Worm (Caenorhabditis elegans) whole organism, young adult: ENCODE measurements around the gene H42K12.3.

Source experiments
- B0261.1 ChIP-seq: sonication (generic microtip); optimal IDR thresholded peaks from 2 replicates; lab custom pipeline; 2016; ENCODE audit warnings: mild to moderate bottlenecking, missing genetic modification characterization, moderate library complexity, missing compliant biosample characterization
- B0336.3 ChIP-seq: fragments of 200-800 bp; sonication (Bioruptor generic); IDR thresholded peaks from 2 replicates; pipeline ENCODE4 v1.3.6; 2022; ENCODE audit warnings: missing genetic modification characterization, missing compliant biosample characterization
- D2030.7 ChIP-seq: fragments of 200-800 bp; sonication (Bioruptor generic); IDR thresholded peaks from 2 replicates; pipeline ENCODE4 v1.3.6; 2022; ENCODE audit warnings: missing genetic modification reagents, missing genetic modification characterization, missing compliant biosample characterization
- F22D6.2 ChIP-seq: sonication (generic microtip); optimal IDR thresholded peaks from 2 replicates; lab custom pipeline; 2016; ENCODE audit warnings: mild to moderate bottlenecking, missing genetic modification characterization, missing compliant biosample characterization
- F33H1.4 ChIP-seq: fragments of 200-800 bp; sonication (Bioruptor generic); IDR thresholded peaks from 2 replicates; pipeline ENCODE4 v1.3.6; 2022; ENCODE audit warnings: missing genetic modification reagents, missing genetic modification characterization, missing compliant biosample characterization
- F52B5.7 ChIP-seq: sonication (generic microtip); optimal IDR thresholded peaks from 2 replicates; lab custom pipeline; 2016; ENCODE audit warnings: mild to moderate bottlenecking, missing genetic modification characterization, missing compliant biosample characterization
- F57A8.1 ChIP-seq: fragments of 200-800 bp; sonication (Bioruptor generic); optimal IDR thresholded peaks from 2 replicates; lab custom pipeline; 2018; ENCODE audit warnings: mild to moderate bottlenecking, missing genetic modification characterization, moderate library complexity, missing compliant biosample characterization
- Y53F4B.3 ChIP-seq: fragments of 200-800 bp; sonication (Bioruptor generic); IDR thresholded peaks from 2 replicates; pipeline ENCODE4 v1.3.6; 2022; ENCODE audit warnings: missing genetic modification reagents, missing genetic modification characterization, missing compliant biosample characterization
- Y53G8AR.9 ChIP-seq: fragments of 200-800 bp; sonication (Bioruptor generic); conservative IDR thresholded peaks from 2 replicates; pipeline ENCODE4 v1.3.6; 2022; ENCODE audit warnings: missing genetic modification reagents, missing genetic modification characterization, missing compliant biosample characterization
- Y79H2A.3 ChIP-seq: fragments of 200-800 bp; sonication (Bioruptor generic); conservative IDR thresholded peaks from 2 replicates; pipeline ENCODE4 v1.3.6; 2022; ENCODE audit warnings: missing genetic modification reagents, missing genetic modification characterization, missing compliant biosample characterization
- ZK185.1 ChIP-seq: sonication (generic microtip); optimal IDR thresholded peaks from 2 replicates; lab custom pipeline; 2016; ENCODE audit warnings: mild to moderate bottlenecking, missing genetic modification characterization, missing compliant biosample characterization; ENCODE audit not compliant: poor library complexity, severe bottlenecking
- ama-1 ChIP-seq, 3 experiments: fragments of 150-350 bp in 1 of 3; sonication (generic microtip) in 2 of 3; optimal IDR thresholded peaks; 2 replicates each; lab custom pipeline; 2014 to 2018; ENCODE audit warnings: missing biosample characterization in 2 of 3, missing genetic modification characterization in 2 of 3, missing genetic modification reagents in 2 of 3
- aptf-2 ChIP-seq: fragments of 200-800 bp; sonication (Bioruptor generic); conservative IDR thresholded peaks from 2 replicates; pipeline ENCODE4 v1.3.6; 2022; ENCODE audit warnings: missing genetic modification reagents, missing genetic modification characterization, missing compliant biosample characterization
- athp-1 ChIP-seq: sonication (generic microtip); optimal IDR thresholded peaks from 2 replicates; lab custom pipeline; 2017; ENCODE audit warnings: mild to moderate bottlenecking, missing genetic modification characterization, missing compliant biosample characterization
- bed-2 ChIP-seq: fragments of 200-800 bp; sonication (Bioruptor generic); IDR thresholded peaks from 2 replicates; pipeline ENCODE4 v1.3.6; 2022; ENCODE audit warnings: missing genetic modification reagents, missing genetic modification characterization, missing compliant biosample characterization
- ceh-40 ChIP-seq: fragments of 200-800 bp; sonication (Bioruptor generic); IDR thresholded peaks from 2 replicates; pipeline ENCODE4 v1.3.6; 2022; ENCODE audit warnings: missing genetic modification characterization, missing compliant biosample characterization
- ceh-58 ChIP-seq: fragments of 200-800 bp; sonication (Bioruptor generic); IDR thresholded peaks from 2 replicates; pipeline ENCODE4 v1.3.6; 2022; ENCODE audit warnings: missing genetic modification characterization, missing compliant biosample characterization
- die-1 ChIP-seq: sonication (generic microtip); optimal IDR thresholded peaks from 2 replicates; lab custom pipeline; 2016; ENCODE audit warnings: missing genotype, mild to moderate bottlenecking, missing genetic modification characterization, missing compliant biosample characterization
- dox-1 ChIP-seq: fragments of 200-800 bp; sonication (Bioruptor generic); IDR thresholded peaks from 2 replicates; pipeline ENCODE4 v1.3.6; 2022; ENCODE audit warnings: missing genetic modification reagents, missing genetic modification characterization, missing compliant biosample characterization
- dpl-1 ChIP-seq: fragments of 150-350 bp; optimal IDR thresholded peaks from 2 replicates; lab custom pipeline; 2014; ENCODE audit warnings: missing biosample characterization, missing genetic modification reagents, missing genetic modification characterization
- egl-18 ChIP-seq: fragments of 200-800 bp; sonication (Bioruptor generic); IDR thresholded peaks from 2 replicates; pipeline ENCODE4 v1.3.6; 2022; ENCODE audit warnings: missing genetic modification reagents, missing genetic modification characterization, missing compliant biosample characterization
- gei-17 ChIP-seq: fragments of 200-800 bp; sonication (Bioruptor generic); optimal IDR thresholded peaks from 2 replicates; lab custom pipeline; 2018; ENCODE audit warnings: mild to moderate bottlenecking, missing genetic modification characterization, missing compliant biosample characterization
- hrde-1 ChIP-seq: sonication (generic microtip); optimal IDR thresholded peaks from 2 replicates; lab custom pipeline; 2016; ENCODE audit warnings: missing genetic modification characterization, mild to moderate bottlenecking, missing compliant biosample characterization, moderate library complexity, missing genotype, missing genetic modification reagents, borderline replicate concordance
- lag-1 ChIP-seq: fragments of 200-800 bp; sonication (Bioruptor generic); IDR thresholded peaks from 2 replicates; pipeline ENCODE4 v1.3.6; 2022; ENCODE audit warnings: missing genetic modification reagents, missing genetic modification characterization, missing compliant biosample characterization
- lin-26 ChIP-seq: fragments of 200-800 bp; sonication (Bioruptor generic); IDR thresholded peaks from 2 replicates; pipeline ENCODE4 v1.3.6; 2022; ENCODE audit warnings: missing genetic modification reagents, missing genetic modification characterization, missing compliant biosample characterization
- lin-40 ChIP-seq: sonication (generic microtip); optimal IDR thresholded peaks from 2 replicates; lab custom pipeline; 2016; ENCODE audit warnings: missing genetic modification characterization, mild to moderate bottlenecking, missing compliant biosample characterization, missing genotype, missing genetic modification reagents
- lir-1 ChIP-seq: fragments of 200-800 bp; sonication (Bioruptor generic); conservative IDR thresholded peaks from 2 replicates; pipeline ENCODE4 v1.3.6; 2022; ENCODE audit warnings: missing genetic modification reagents, missing genetic modification characterization, missing compliant biosample characterization
- lsy-27 ChIP-seq: sonication (generic microtip); optimal IDR thresholded peaks from 2 replicates; lab custom pipeline; 2017; ENCODE audit warnings: missing genetic modification characterization, mild to moderate bottlenecking, missing compliant biosample characterization, antibody characterized with exemption, missing genotype, borderline replicate concordance; ENCODE audit not compliant: insufficient read depth
- madf-3 ChIP-seq: fragments of 200-800 bp; sonication (Bioruptor generic); IDR thresholded peaks from 2 replicates; pipeline ENCODE4 v1.3.6; 2022; ENCODE audit warnings: missing genetic modification reagents, missing genetic modification characterization, missing compliant biosample characterization
- mes-4 ChIP-seq: sonication (generic microtip); optimal IDR thresholded peaks from 2 replicates; lab custom pipeline; 2016; ENCODE audit warnings: missing genotype, missing genetic modification characterization, missing compliant biosample characterization
- nhr-120 ChIP-seq: fragments of 200-800 bp; sonication (Bioruptor generic); IDR thresholded peaks from 2 replicates; pipeline ENCODE4 v1.3.6; 2022; ENCODE audit warnings: missing genetic modification characterization, missing compliant biosample characterization
- nhr-27 ChIP-seq: fragments of 200-800 bp; sonication (Bioruptor generic); optimal IDR thresholded peaks from 2 replicates; lab custom pipeline; 2018; ENCODE audit warnings: mild to moderate bottlenecking, missing genetic modification characterization, moderate library complexity, missing compliant biosample characterization
- nhr-90 ChIP-seq: sonication (generic microtip); optimal IDR thresholded peaks from 2 replicates; lab custom pipeline; 2016; ENCODE audit warnings: missing genotype, mild to moderate bottlenecking, missing genetic modification characterization, missing compliant biosample characterization
- rcor-1 ChIP-seq: fragments of 200-800 bp; sonication (Bioruptor generic); IDR thresholded peaks from 2 replicates; pipeline ENCODE4 v1.3.6; 2022; ENCODE audit warnings: missing genetic modification reagents, missing genetic modification characterization, missing compliant biosample characterization
- rec-8 ChIP-seq, 2 experiments: sonication (generic microtip); optimal IDR thresholded peaks; 2 replicates each; lab custom pipeline; 2016; ENCODE audit warnings: mild to moderate bottlenecking in 2 of 2, missing genetic modification characterization in 2 of 2, missing genetic modification reagents in 2 of 2, missing genotype in 2 of 2, missing biosample characterization in 1 of 2, missing compliant biosample characterization in 1 of 2, moderate library complexity in 1 of 2
- rpc-1 ChIP-seq, 2 experiments: fragments of 150-350 bp in 1 of 2; sonication (generic microtip) in 1 of 2; optimal IDR thresholded peaks; 2 replicates each; lab custom pipeline; 2014 to 2018; ENCODE audit warnings: missing biosample characterization in 1 of 2, missing genetic modification characterization in 1 of 2, missing genetic modification reagents in 1 of 2, missing genotype in 1 of 2
- sdz-38 ChIP-seq: sonication (generic microtip); optimal IDR thresholded peaks from 2 replicates; lab custom pipeline; 2016; ENCODE audit warnings: missing genotype, missing genetic modification characterization, missing compliant biosample characterization
- sea-2 ChIP-seq: fragments of 200-800 bp; sonication (Bioruptor generic); IDR thresholded peaks from 2 replicates; pipeline ENCODE4 v1.3.6; 2022; ENCODE audit warnings: missing genetic modification characterization, missing compliant biosample characterization
- snpc-1.3 ChIP-seq: sonication (generic microtip); optimal IDR thresholded peaks from 2 replicates; lab custom pipeline; 2017; ENCODE audit warnings: missing genetic modification characterization, mild to moderate bottlenecking, missing compliant biosample characterization, antibody characterized with exemption, moderate library complexity, missing genotype, missing genetic modification reagents; ENCODE audit not compliant: insufficient read depth
- tbp1 ChIP-seq: fragments of 200-800 bp; sonication (Bioruptor generic); optimal IDR thresholded peaks from 2 replicates; lab custom pipeline; 2018; ENCODE audit warnings: mild to moderate bottlenecking, missing genetic modification characterization, missing compliant biosample characterization
- tbx-9 ChIP-seq: sonication (generic microtip); optimal IDR thresholded peaks from 2 replicates; lab custom pipeline; 2016; ENCODE audit warnings: borderline replicate concordance, missing genetic modification characterization, inconsistent platforms, missing compliant biosample characterization
- tlf-1 ChIP-seq: fragments of 200-800 bp; sonication (Bioruptor generic); optimal IDR thresholded peaks from 2 replicates; lab custom pipeline; 2018; ENCODE audit warnings: mild to moderate bottlenecking, missing genetic modification characterization, missing compliant biosample characterization
- unc-130 ChIP-seq: sonication (generic microtip); optimal IDR thresholded peaks from 2 replicates; lab custom pipeline; 2016; ENCODE audit warnings: missing genetic modification reagents, missing genetic modification characterization, missing compliant biosample characterization
- xnd-1 ChIP-seq: sonication (generic microtip); optimal IDR thresholded peaks from 2 replicates; lab custom pipeline; 2016; ENCODE audit warnings: missing genotype, missing genetic modification reagents, missing genetic modification characterization, missing compliant biosample characterization
- ztf-25 ChIP-seq: fragments of 200-800 bp; sonication (Bioruptor generic); IDR thresholded peaks from 2 replicates; pipeline ENCODE4 v1.3.6; 2022; ENCODE audit warnings: missing genetic modification reagents, missing genetic modification characterization, missing compliant biosample characterization
- ztf-26 ChIP-seq: sonication (generic microtip); optimal IDR thresholded peaks from 2 replicates; lab custom pipeline; 2017; ENCODE audit warnings: missing genetic modification characterization, missing compliant biosample characterization
- ztf-28 ChIP-seq: fragments of 200-800 bp; sonication (Bioruptor generic); IDR thresholded peaks from 2 replicates; pipeline ENCODE4 v1.3.6; 2022; ENCODE audit warnings: missing genetic modification reagents, missing genetic modification characterization, missing compliant biosample characterization

H42K12.3 gene

DNA sequence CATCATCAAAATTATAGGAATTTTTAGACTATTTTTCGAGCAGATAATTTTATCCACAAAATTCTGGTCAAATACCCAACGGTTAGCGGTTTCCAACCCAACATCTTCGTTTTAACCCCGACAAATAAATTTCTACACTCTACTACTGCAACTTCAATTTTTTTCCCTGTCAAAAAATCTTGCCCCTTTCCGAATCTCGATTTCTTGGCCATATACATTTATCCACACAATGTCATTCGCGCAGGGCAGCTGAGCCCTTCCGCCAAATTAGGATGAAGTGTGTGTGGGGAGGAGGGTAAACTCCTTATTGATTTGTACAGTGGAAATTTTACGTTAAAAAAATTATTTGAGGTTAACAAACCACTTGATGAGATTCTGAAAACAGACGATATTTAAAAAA lies 33.6 kb downstream of the H42K12.3 start (continued):
- TF ChIP-seq rcor-1 (GFP tag; lab: Robert Waterston, UW): peak; percentile 94
- TF ChIP-seq dpl-1: no peak
- TF ChIP-seq ztf-25 (GFP tag; lab: Robert Waterston, UW): no peak
- TF ChIP-seq sea-2 (GFP tag; lab: Robert Waterston, UW): no peak
- no peak for TF ChIP-seq madf-3 (GFP tag; lab: Robert Waterston, UW)
- peak; percentile 84 for TF ChIP-seq F57A8.1
- no peak for TF ChIP-seq mes-4 (tag; lab: Kevin White, UChicago)
- peak; percentile 87 for TF ChIP-seq lir-1
- no peak for TF ChIP-seq athp-1 (tag; lab: Kevin White, UChicago)
- peak; percentile 87 for TF ChIP-seq egl-18 (GFP tag; lab: Robert Waterston, UW)
- TF ChIP-seq F22D6.2: peak; percentile 91
- no peak for TF ChIP-seq ceh-40
- TF ChIP-seq Y79H2A.3 (GFP tag; lab: Robert Waterston, UW): no peak
- TF ChIP-seq nhr-90: peak; percentile 74
- TF ChIP-seq lag-1: 0 out of 2 replicates have a peak, but pooled peaks have one; percentile 29
- peak; percentile 32; the same call in 1 of the 2 replicates for TF ChIP-seq bed-2 (GFP tag; lab: Robert Waterston, UW)
- no peak for TF ChIP-seq ama-1 (optimal IDR thresholded peaks at IDR 0.05; lab: Kevin White, UChicago)
- TF ChIP-seq ama-1 (GFP tag; optimal IDR thresholded peaks at IDR 0.05; lab: Kevin White, UChicago): no peak
- peak in 1 of 2 experiments; percentile 45 for TF ChIP-seq rec-8 (tag; optimal IDR thresholded peaks at IDR 0.05; lab: Kevin White, UChicago)
- no peak for TF ChIP-seq aptf-2 (GFP tag; lab: Robert Waterston, UW)
- 0 out of 2 replicates have a peak, but pooled peaks have one; percentile 54 for TF ChIP-seq nhr-120 (GFP tag; lab: Robert Waterston, UW)
- no peak for TF ChIP-seq tbx-9 (tag; lab: Kevin White, UChicago)
- TF ChIP-seq F33H1.4 (GFP tag; lab: Robert Waterston, UW): no peak
- no peak; the same call in 1 of the 2 replicates for TF ChIP-seq lin-26 (GFP tag; lab: Robert Waterston, UW)
- no peak for TF ChIP-seq unc-130 (GFP tag; lab: Kevin White, UChicago)
- peak; percentile 98 for TF ChIP-seq B0336.3
- TF ChIP-seq hrde-1 (tag; lab: Kevin White, UChicago): peak; percentile 53
- peak; percentile 93 for TF ChIP-seq Y53G8AR.9
- TF ChIP-seq snpc-1.3: peak; percentile 14
- peak; percentile 98 for TF ChIP-seq ztf-26 (tag; lab: Kevin White, UChicago)
- peak; percentile 36 for TF ChIP-seq sdz-38 (tag; lab: Kevin White, UChicago)
- peak; percentile 97 for TF ChIP-seq tlf-1
- TF ChIP-seq B0261.1 (tag; lab: Kevin White, UChicago): peak; percentile 53
- peak; percentile 97 for TF ChIP-seq gei-17 (GFP tag; lab: Kevin White, UChicago)
- no peak for TF ChIP-seq D2030.7
- peak; percentile 99 for TF ChIP-seq lin-40
- no peak for TF ChIP-seq Y53F4B.3 (GFP tag; lab: Robert Waterston, UW)
- TF ChIP-seq xnd-1: no peak
- TF ChIP-seq ceh-58 (GFP tag; lab: Robert Waterston, UW): no peak
- peak; percentile 50 for TF ChIP-seq lsy-27 (tag; lab: Kevin White, UChicago)
- TF ChIP-seq dox-1 (GFP tag; lab: Robert Waterston, UW): peak; percentile 98
- peak; percentile 38 for TF ChIP-seq nhr-27 (tag; lab: Kevin White, UChicago)
- TF ChIP-seq ztf-28 (GFP tag; lab: Robert Waterston, UW): no peak
- TF ChIP-seq F52B5.7: no peak
- TF ChIP-seq tbp1 (GFP tag; lab: Kevin White, UChicago): peak; percentile 77
- TF ChIP-seq ZK185.1: peak; percentile 98
- peak; percentile 28 for TF ChIP-seq die-1 (tag; lab: Kevin White, UChicago)
- no peak for TF ChIP-seq rpc-1 (optimal IDR thresholded peaks at IDR 0.05; lab: Kevin White, UChicago)
- TF ChIP-seq rpc-1 (tag; optimal IDR thresholded peaks at IDR 0.05; lab: Kevin White, UChicago): no peak
